Worm (Caenorhabditis elegans) whole organism, mixed stage, embryonic: ENCODE results near the gene H41C03.1.

Experiments
- lsy-2 ChIP-seq: fragments of 150-350 bp; optimal IDR thresholded peaks from 2 replicates; lab custom pipeline; 2014; ENCODE audit warnings: missing biosample characterization, missing genetic modification characterization
- mep-1 ChIP-seq: fragments of 150-350 bp; optimal IDR thresholded peaks from 2 replicates; lab custom pipeline; 2017; ENCODE audit warnings: missing biosample characterization, missing genetic modification reagents, missing genetic modification characterization, inconsistent platforms
- nhr-76 ChIP-seq: sonication (generic microtip); optimal IDR thresholded peaks from 2 replicates; lab custom pipeline; 2017; ENCODE audit warnings: missing biosample characterization, missing genetic modification characterization
- pha-4 ChIP-seq: fragments of 150-350 bp; optimal IDR thresholded peaks from 2 replicates; lab custom pipeline; 2018; ENCODE audit warnings: missing biosample characterization, missing genetic modification reagents, missing genetic modification characterization
- snpc-4 ChIP-seq: fragments of 150-350 bp; optimal IDR thresholded peaks from 2 replicates; lab custom pipeline; 2014; ENCODE audit warnings: missing biosample characterization, missing genetic modification characterization
- unc-39 ChIP-seq: fragments of 150-350 bp; optimal IDR thresholded peaks from 2 replicates; lab custom pipeline; 2014; ENCODE audit warnings: missing biosample characterization, missing genetic modification characterization
- zip-8 ChIP-seq: fragments of 150-350 bp; optimal IDR thresholded peaks from 2 replicates; lab custom pipeline; 2014; ENCODE audit warnings: missing biosample characterization, missing genetic modification characterization

- TF ChIP-seq snpc-4 = no peak
- no peak for TF ChIP-seq nhr-76
- TF ChIP-seq mep-1 (tag; lab: Kevin White, UChicago) = no peak
- TF ChIP-seq lsy-2 (tag; lab: Kevin White, UChicago) = no peak
- no peak for TF ChIP-seq pha-4 (tag; lab: Kevin White, UChicago)
- no peak for TF ChIP-seq unc-39 (tag; lab: Kevin White, UChicago)
- no peak for TF ChIP-seq zip-8 (tag; lab: Kevin White, UChicago)
These were observed 35.9 kb upstream of the H41C03.1 start, which contains the start of gene ZK1248.4 for ce11 chrII:5818298-5818697.
